Worm (Caenorhabditis elegans) whole organism, midembryonic: ENCODE measurements around the gene unc-7.

ENCODE experiments used
- T22C8.4 ChIP-seq: fragments of 200-800 bp; sonication (Bioruptor generic); IDR thresholded peaks from 2 replicates; pipeline ENCODE4 v1.3.6; 2022; ENCODE audit warnings: missing genetic modification characterization, missing compliant biosample characterization
- cog-1 ChIP-seq: sonication (generic microtip); optimal IDR thresholded peaks from 2 replicates; lab custom pipeline; 2016; ENCODE audit warnings: missing genetic modification characterization, missing compliant biosample characterization
- flt-1 ChIP-seq: fragments of 200-800 bp; sonication (Bioruptor generic); IDR thresholded peaks from 2 replicates; pipeline ENCODE4 v1.3.6; 2022; ENCODE audit warnings: missing genetic modification characterization, missing compliant biosample characterization
- klf-2 ChIP-seq: fragments of 200-800 bp; sonication (Bioruptor generic); conservative IDR thresholded peaks from 2 replicates; pipeline ENCODE4 v1.3.6; 2022; ENCODE audit warnings: missing genetic modification reagents, missing genetic modification characterization, missing compliant biosample characterization
- med-1 ChIP-seq: sonication (generic microtip); optimal IDR thresholded peaks from 2 replicates; lab custom pipeline; 2017; ENCODE audit warnings: missing genetic modification characterization, mild to moderate bottlenecking, missing compliant biosample characterization, antibody characterized with exemption, missing genetic modification reagents; ENCODE audit not compliant: insufficient read depth
- ref-1 ChIP-seq: fragments of 200-800 bp; sonication (Bioruptor generic); conservative IDR thresholded peaks from 2 replicates; pipeline ENCODE4 v1.3.6; 2022; ENCODE audit warnings: missing genetic modification reagents, missing genetic modification characterization, missing compliant biosample characterization
- tab-1 ChIP-seq: fragments of 200-800 bp; sonication (Bioruptor generic); IDR thresholded peaks from 2 replicates; pipeline ENCODE4 v1.3.6; 2022; ENCODE audit warnings: missing genetic modification characterization, missing compliant biosample characterization
- ztf-23 ChIP-seq: fragments of 200-800 bp; sonication (Bioruptor generic); IDR thresholded peaks from 2 replicates; pipeline ENCODE4 v1.3.6; 2022; ENCODE audit warnings: missing genetic modification reagents, missing genetic modification characterization, missing compliant biosample characterization
- ztf-29 ChIP-seq: fragments of 200-800 bp; sonication (Bioruptor generic); IDR thresholded peaks from 2 replicates; pipeline ENCODE4 v1.3.6; 2022; ENCODE audit warnings: missing genetic modification reagents, missing genetic modification characterization, missing compliant biosample characterization

Gene unc-7

DNA sequence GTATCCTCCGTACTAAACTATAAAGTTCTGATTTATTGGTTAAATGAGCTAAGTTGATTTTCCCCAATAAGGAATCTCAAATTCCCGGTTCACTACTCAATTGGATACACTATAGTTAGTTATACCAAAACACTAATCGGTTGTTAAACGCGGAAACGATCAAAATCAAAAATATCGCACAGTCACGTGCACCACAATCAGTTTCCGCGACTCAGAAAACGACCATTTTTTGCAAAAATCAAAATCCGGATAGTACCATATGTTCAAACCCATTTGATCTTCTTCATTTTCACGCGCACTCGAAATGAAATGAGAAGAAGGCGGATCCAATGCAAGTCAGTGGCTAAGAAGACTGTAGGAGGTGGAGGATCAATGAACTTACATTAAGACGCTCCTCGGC, 66.1 kb downstream of the unc-7 start:
- TF ChIP-seq cog-1: no peak
- no peak for TF ChIP-seq flt-1 (GFP tag; lab: Robert Waterston, UW)
- TF ChIP-seq ztf-23 (GFP tag; lab: Robert Waterston, UW): no peak
- TF ChIP-seq ztf-29: no peak
- no peak for TF ChIP-seq med-1
- no peak for TF ChIP-seq klf-2
- TF ChIP-seq T22C8.4: no peak
- no peak for TF ChIP-seq tab-1 (GFP tag; lab: Robert Waterston, UW)
- no peak for TF ChIP-seq ref-1 (GFP tag; lab: Robert Waterston, UW)

DNA sequence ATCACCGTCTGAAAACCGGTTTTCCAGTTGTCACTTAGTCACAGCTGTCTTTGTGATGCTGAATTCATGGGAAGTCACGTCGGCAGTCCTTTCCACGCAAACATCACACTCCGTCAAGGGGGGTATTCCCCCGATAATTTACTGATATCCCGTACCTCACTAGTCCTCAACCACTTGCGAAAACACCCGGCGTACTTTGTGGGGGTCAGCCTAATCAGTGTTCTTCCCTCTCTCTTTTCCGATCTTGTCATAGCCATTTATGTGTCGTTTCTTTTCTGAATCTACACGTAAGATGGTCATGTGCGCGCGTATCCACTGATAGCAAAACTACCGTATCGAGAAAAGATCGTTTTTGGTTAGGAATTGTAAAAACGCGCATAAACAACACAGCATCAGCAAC, 68.1 kb downstream of the unc-7 start:
- TF ChIP-seq ref-1 (GFP tag; lab: Robert Waterston, UW) (no peak), flt-1 (GFP tag; lab: Robert Waterston, UW) (no peak), med-1 (no peak), ztf-29 (no peak), ztf-23 (GFP tag; lab: Robert Waterston, UW) (no peak), T22C8.4 (no peak), klf-2 (no peak)

DNA sequence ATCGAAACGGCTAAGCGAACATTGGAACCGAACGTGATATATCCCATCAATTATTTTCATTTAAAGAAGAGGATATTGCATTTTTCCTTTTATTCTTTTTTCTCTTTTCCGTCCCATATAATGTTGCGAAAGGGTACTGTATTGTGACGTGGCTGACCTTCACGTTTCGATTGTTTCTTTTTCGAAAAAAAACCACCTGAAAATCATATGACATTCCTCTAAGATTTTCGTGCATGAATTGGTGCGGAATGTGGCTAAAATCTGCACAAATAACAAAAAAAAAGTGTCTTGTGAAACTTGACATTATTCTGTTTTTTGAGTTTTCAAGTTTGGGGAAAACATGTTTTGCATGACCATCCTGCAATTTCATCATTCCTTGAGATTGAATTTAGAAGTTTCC, 69.3 kb downstream of the unc-7 start:
- TF ChIP-seq tab-1 (GFP tag; lab: Robert Waterston, UW) (no peak), ref-1 (GFP tag; lab: Robert Waterston, UW) (no peak), flt-1 (GFP tag; lab: Robert Waterston, UW) (no peak), med-1 (no peak), cog-1 (no peak), klf-2 (no peak), ztf-29 (no peak), T22C8.4 (no peak), ztf-23 (GFP tag; lab: Robert Waterston, UW) (no peak)

DNA sequence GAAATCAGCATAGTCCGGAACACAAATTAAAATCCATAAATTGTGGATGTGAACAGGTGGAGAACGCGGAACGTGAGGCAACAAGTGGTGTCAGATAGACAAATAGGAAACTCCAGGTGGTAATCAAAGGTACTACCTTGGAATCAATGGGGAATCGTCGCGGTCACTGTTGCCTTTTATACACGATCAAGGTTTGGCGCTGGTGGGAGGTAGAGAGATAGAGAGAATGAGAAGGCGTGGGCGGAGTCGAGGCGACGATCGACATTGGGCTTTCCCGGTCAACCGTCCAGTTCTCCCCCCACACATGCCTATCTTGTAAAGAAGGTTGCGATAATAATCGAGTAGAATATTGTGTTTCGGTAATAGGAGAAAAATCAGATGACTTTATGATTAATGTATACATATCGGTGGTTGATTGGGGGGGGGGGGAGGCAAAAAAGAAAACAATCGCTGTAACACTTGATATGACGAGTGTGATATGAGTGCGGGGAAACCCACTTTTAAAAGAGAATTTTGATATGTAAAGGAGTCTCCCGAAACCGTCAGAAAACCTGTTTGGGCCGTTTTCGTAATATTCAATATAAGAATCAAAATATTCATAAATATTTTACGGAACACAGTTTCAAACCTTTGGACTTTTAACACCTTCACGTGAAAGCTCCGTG, 69.8 kb downstream of the unc-7 start, which contains the start of the genes H40L08.8, H40L08.2 and H40L08.7:
TSS of gene H40L08.8 (minus strand) at position 37 of the 665 bp plus-strand sequence.
TSS of gene H40L08.2 (minus strand) at position 148 of the 665 bp plus-strand sequence.
TSS of gene H40L08.7 (minus strand) at position 148 of the 665 bp plus-strand sequence.
- no peak for TF ChIP-seq klf-2
- TF ChIP-seq ztf-29: no peak
- TF ChIP-seq tab-1 (GFP tag; lab: Robert Waterston, UW): no peak
- TF ChIP-seq ztf-23 (GFP tag; lab: Robert Waterston, UW): no peak
- TF ChIP-seq T22C8.4: no peak
- no peak for TF ChIP-seq ref-1 (GFP tag; lab: Robert Waterston, UW)
- no peak for TF ChIP-seq med-1
- no peak for TF ChIP-seq cog-1
- no peak for TF ChIP-seq flt-1 (GFP tag; lab: Robert Waterston, UW)

DNA sequence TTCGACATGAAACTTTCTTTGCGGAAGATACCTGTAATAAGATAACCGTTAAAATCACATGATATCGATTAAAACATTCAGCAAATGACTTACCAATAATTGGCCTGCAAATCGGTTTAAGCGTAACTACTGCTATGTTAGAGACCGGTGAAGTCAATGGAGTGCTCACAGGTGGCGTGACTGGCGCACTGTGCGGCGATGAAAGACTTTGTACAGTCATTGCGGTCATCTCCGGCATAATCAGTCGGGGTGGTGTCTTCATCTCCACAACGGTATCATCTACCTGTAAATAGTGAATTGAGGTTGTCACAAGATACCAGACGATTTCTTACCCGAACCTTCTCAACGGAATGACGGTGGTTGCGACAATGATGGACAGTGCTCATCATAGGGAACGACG, 70.6 kb downstream of the unc-7 start:
- no peak for TF ChIP-seq T22C8.4
- TF ChIP-seq cog-1: no peak
- TF ChIP-seq med-1: no peak

DNA sequence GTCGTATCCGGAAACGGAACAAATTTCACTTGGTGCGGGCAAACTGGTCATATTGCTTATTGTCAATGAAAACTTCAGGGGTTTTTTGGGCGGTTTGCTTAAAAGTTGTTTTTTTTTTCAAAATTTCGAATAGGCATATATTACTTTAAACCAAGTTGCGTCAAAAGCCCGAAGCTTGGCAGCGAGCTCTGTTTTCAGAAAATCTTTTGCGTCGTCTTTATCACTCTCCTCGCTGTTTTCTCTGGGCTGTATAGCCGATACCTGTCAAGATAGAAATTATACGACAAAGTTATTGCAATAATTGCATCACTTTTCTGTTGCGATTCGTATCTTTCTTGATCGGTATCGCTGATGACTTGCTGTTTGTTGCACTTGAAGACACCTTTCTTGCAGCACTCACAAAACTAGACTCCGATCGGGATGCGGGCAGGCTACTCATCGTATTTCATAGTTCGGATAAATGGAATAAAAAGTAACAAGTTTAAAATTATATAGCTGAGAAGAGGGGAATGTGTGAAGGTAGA, 71.4 kb downstream of the unc-7 start, which contains the start of the genes H40L08.3 and H40L08.9:
TSS of gene H40L08.3 (minus strand) at position 51 of the 524 bp plus-strand sequence.
TSS of gene H40L08.9 (minus strand) at position 439 of the 524 bp plus-strand sequence.
- no peak for TF ChIP-seq ref-1 (GFP tag; lab: Robert Waterston, UW)
- no peak for TF ChIP-seq klf-2
- TF ChIP-seq med-1: no peak
- no peak for TF ChIP-seq tab-1 (GFP tag; lab: Robert Waterston, UW)
- TF ChIP-seq flt-1 (GFP tag; lab: Robert Waterston, UW): no peak
- TF ChIP-seq ztf-29: no peak
- TF ChIP-seq cog-1: no peak
- no peak for TF ChIP-seq T22C8.4

DNA sequence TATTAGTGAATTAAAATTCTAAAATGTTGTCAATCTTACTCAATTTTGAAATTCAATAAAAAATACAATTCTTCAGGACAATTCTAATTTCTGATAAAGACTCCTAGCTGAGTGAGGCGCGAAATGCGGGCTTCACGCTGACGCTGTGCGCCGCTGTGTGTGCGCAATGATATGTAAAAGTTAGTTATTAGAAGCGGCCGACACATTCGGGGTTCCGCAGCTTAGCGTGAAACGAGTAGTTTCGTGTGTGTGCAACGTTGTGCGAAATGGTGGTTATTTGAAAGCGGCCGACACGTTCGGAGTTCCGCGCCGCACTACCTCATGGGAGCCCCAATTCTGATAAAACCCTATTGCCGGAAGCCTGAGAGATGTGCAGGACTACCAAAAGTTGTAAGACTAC, 72.4 kb downstream of the unc-7 start:
- no peak for TF ChIP-seq med-1
- no peak for TF ChIP-seq cog-1
- no peak for TF ChIP-seq T22C8.4
- TF ChIP-seq ztf-23 (GFP tag; lab: Robert Waterston, UW): no peak
- no peak for TF ChIP-seq ztf-29
- TF ChIP-seq ref-1 (GFP tag; lab: Robert Waterston, UW): no peak
- no peak for TF ChIP-seq klf-2
- no peak for TF ChIP-seq flt-1 (GFP tag; lab: Robert Waterston, UW)
- no peak for TF ChIP-seq tab-1 (GFP tag; lab: Robert Waterston, UW)

DNA sequence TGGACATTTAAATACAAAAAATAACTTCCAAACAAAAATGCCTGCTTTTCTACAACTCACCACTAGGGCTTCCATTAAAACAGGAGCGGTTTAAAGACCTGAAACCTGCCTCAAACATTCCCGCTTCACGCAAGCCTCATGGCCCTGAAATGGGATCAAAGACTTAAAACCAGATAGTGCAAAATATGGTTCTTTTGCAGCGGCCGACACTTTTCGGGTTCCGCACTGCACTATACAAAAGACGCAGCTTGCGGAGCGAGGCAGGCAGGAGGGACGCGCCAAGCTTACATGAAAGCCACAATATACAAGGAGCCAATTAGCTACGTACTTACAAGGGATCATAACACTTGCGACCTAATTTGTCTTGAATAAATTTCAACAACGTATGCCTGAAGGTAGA, 74.1 kb downstream of the unc-7 start:
- TF ChIP-seq flt-1 (GFP tag; lab: Robert Waterston, UW): no peak
- no peak for TF ChIP-seq tab-1 (GFP tag; lab: Robert Waterston, UW)
- no peak for TF ChIP-seq ztf-23 (GFP tag; lab: Robert Waterston, UW)
- TF ChIP-seq med-1: no peak
- TF ChIP-seq cog-1: no peak
- TF ChIP-seq ref-1 (GFP tag; lab: Robert Waterston, UW): no peak
- no peak for TF ChIP-seq T22C8.4
- no peak for TF ChIP-seq ztf-29
- TF ChIP-seq klf-2: no peak

DNA sequence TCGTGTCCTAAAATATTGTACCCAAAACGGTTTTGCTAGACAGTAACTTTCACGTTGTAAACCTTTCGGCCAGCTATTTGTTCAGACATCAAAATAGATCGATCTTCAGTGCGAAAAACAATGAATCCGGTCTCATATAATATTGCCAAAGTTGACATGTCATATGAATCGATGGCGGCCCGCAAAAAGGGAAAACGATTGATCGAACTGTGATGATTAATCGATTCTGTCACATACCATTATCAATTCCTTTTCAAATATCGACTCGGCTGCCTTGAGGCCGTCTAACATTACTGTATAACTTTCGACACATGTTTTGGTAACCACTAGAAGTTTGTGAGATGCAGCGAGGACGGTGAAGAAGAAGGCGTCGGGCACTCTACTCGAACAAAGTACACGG, 74.7 kb downstream of the unc-7 start:
- TF ChIP-seq tab-1 (GFP tag; lab: Robert Waterston, UW): no peak
- no peak for TF ChIP-seq med-1
- no peak for TF ChIP-seq cog-1
- TF ChIP-seq flt-1 (GFP tag; lab: Robert Waterston, UW): no peak
- no peak for TF ChIP-seq T22C8.4
- TF ChIP-seq ref-1 (GFP tag; lab: Robert Waterston, UW): no peak
- TF ChIP-seq ztf-23 (GFP tag; lab: Robert Waterston, UW): no peak
- TF ChIP-seq ztf-29: no peak
- no peak for TF ChIP-seq klf-2
